Worm (Caenorhabditis elegans) whole organism, L4 larva: Measurements from ENCODE around the gene scl-8.

Experiments used
- D1046.2 ChIP-seq: fragments of 200-800 bp; sonication (Bioruptor generic); IDR thresholded peaks from 2 replicates; pipeline ENCODE4 v1.3.6; 2022; ENCODE audit warnings: missing genetic modification characterization, missing compliant biosample characterization
- F10B5.3 ChIP-seq: sonication (generic microtip); optimal IDR thresholded peaks from 2 replicates; lab custom pipeline; 2016; ENCODE audit warnings: mild to moderate bottlenecking, missing genetic modification characterization, missing compliant biosample characterization
- F26F4.8 ChIP-seq: fragments of 200-800 bp; sonication (Bioruptor generic); conservative IDR thresholded peaks from 2 replicates; pipeline ENCODE4 v1.3.6; 2022; ENCODE audit warnings: missing genetic modification characterization, missing compliant biosample characterization
- F37D6.2 ChIP-seq: sonication (generic microtip); optimal IDR thresholded peaks from 2 replicates; lab custom pipeline; 2016; ENCODE audit warnings: mild to moderate bottlenecking, missing genetic modification characterization, missing compliant biosample characterization
- F49E8.2 ChIP-seq: sonication (generic microtip); optimal IDR thresholded peaks from 2 replicates; lab custom pipeline; 2016; ENCODE audit warnings: missing compliant biosample characterization, mild to moderate bottlenecking, missing genetic modification characterization, borderline replicate concordance
- Y5F2A.4 ChIP-seq: fragments of 200-800 bp; sonication (Bioruptor generic); optimal IDR thresholded peaks from 2 replicates; lab custom pipeline; 2018; ENCODE audit warnings: mild to moderate bottlenecking, missing genetic modification characterization, missing compliant biosample characterization
- ZK337.2 ChIP-seq: fragments of 200-800 bp; sonication (Bioruptor generic); IDR thresholded peaks from 2 replicates; pipeline ENCODE4 v1.3.6; 2022; ENCODE audit warnings: missing genetic modification reagents, missing genetic modification characterization, missing compliant biosample characterization
- ZK546.5 ChIP-seq, 2 experiments: sonication (generic microtip); optimal IDR thresholded peaks; 2 replicates each; lab custom pipeline; 2017; ENCODE audit warnings: missing biosample characterization in 2 of 2, missing genetic modification characterization in 2 of 2
- aha-1 ChIP-seq: fragments of 150-350 bp; peaks from one replicate; lab custom pipeline; 2014; ENCODE audit warnings: missing biosample characterization, missing genetic modification characterization
- aly-2 ChIP-seq: sonication (generic microtip); optimal IDR thresholded peaks from 2 replicates; lab custom pipeline; 2018; ENCODE audit warnings: missing biosample characterization, missing genetic modification characterization
- arid-1 ChIP-seq: fragments of 200-800 bp; sonication (Bioruptor generic); conservative IDR thresholded peaks from 2 replicates; pipeline ENCODE4 v1.3.6; 2022; ENCODE audit warnings: missing genetic modification reagents, missing genetic modification characterization, missing compliant biosample characterization
- attf-4 ChIP-seq: sonication (generic microtip); optimal IDR thresholded peaks from 3 replicates; lab custom pipeline; 2017; ENCODE audit warnings: missing biosample characterization, missing genetic modification characterization
- ceh-32 ChIP-seq: sonication (generic microtip); optimal IDR thresholded peaks from 2 replicates; lab custom pipeline; 2016; ENCODE audit warnings: mild to moderate bottlenecking, missing genetic modification characterization, missing compliant biosample characterization; ENCODE audit not compliant: poor library complexity
- ceh-44 ChIP-seq: fragments of 200-800 bp; sonication (Bioruptor generic); IDR thresholded peaks from 2 replicates; pipeline ENCODE4 v1.3.6; 2022; ENCODE audit warnings: missing genetic modification reagents, missing genetic modification characterization, missing compliant biosample characterization
- ces-1 ChIP-seq: fragments of 150-350 bp; sonication (generic microtip); optimal IDR thresholded peaks from 4 replicates; lab custom pipeline; 2014; ENCODE audit warnings: missing biosample characterization, missing genetic modification reagents, missing genetic modification characterization
- cey-2 ChIP-seq: sonication (generic microtip); optimal IDR thresholded peaks from 3 replicates; lab custom pipeline; 2017; ENCODE audit warnings: missing genetic modification characterization, mild to moderate bottlenecking, missing compliant biosample characterization, antibody characterized with exemption, borderline replicate concordance; ENCODE audit not compliant: insufficient read depth
- dmd-6 ChIP-seq: fragments of 200-800 bp; sonication (Bioruptor generic); IDR thresholded peaks from 2 replicates; pipeline ENCODE4 v1.3.6; 2022; ENCODE audit warnings: missing genetic modification reagents, missing genetic modification characterization, missing compliant biosample characterization
- dmd-8 ChIP-seq: fragments of 200-800 bp; sonication (Bioruptor generic); IDR thresholded peaks from 2 replicates; pipeline ENCODE4 v1.3.6; 2022; ENCODE audit warnings: missing genetic modification characterization, missing compliant biosample characterization
- dmd-9 ChIP-seq: fragments of 200-800 bp; sonication (Bioruptor generic); IDR thresholded peaks from 2 replicates; pipeline ENCODE4 v1.3.6; 2022; ENCODE audit warnings: missing genetic modification reagents, missing genetic modification characterization, missing compliant biosample characterization
- dpl-1 ChIP-seq: fragments of 150-350 bp; optimal IDR thresholded peaks from 2 replicates; lab custom pipeline; 2014; ENCODE audit warnings: missing biosample characterization, missing genetic modification reagents, missing genetic modification characterization
- dve-1 ChIP-seq: sonication (generic microtip); optimal IDR thresholded peaks from 2 replicates; lab custom pipeline; 2017; ENCODE audit warnings: antibody characterized with exemption, mild to moderate bottlenecking, missing genetic modification characterization, missing compliant biosample characterization; ENCODE audit not compliant: insufficient read depth
- egl-43 ChIP-seq: fragments of 200-800 bp; sonication (Bioruptor generic); IDR thresholded peaks from 2 replicates; pipeline ENCODE4 v1.3.6; 2022; ENCODE audit warnings: missing genetic modification reagents, missing genetic modification characterization, missing compliant biosample characterization
- fkh-10 ChIP-seq: fragments of 150-350 bp; optimal IDR thresholded peaks from 2 replicates; lab custom pipeline; 2014; ENCODE audit warnings: missing biosample characterization, missing genetic modification reagents, missing genetic modification characterization
- fos-1 ChIP-seq: fragments of 150-350 bp; optimal IDR thresholded peaks from 2 replicates; lab custom pipeline; 2014; ENCODE audit warnings: missing biosample characterization, missing genetic modification characterization
- hif-1 ChIP-seq, 2 experiments: sonication (generic microtip); optimal IDR thresholded peaks; 2 replicates each; lab custom pipeline; 2016 to 2017; ENCODE audit warnings: missing compliant biosample characterization in 2 of 2, missing genetic modification characterization in 2 of 2, missing genetic modification reagents in 2 of 2, missing genotype in 2 of 2, mild to moderate bottlenecking in 1 of 2
- hlh-11 ChIP-seq: fragments of 200-800 bp; sonication (Bioruptor generic); optimal IDR thresholded peaks from 2 replicates; lab custom pipeline; 2018; ENCODE audit warnings: mild to moderate bottlenecking, missing genetic modification characterization, missing compliant biosample characterization
- hmg-1.1 ChIP-seq: fragments of 200-800 bp; sonication (Bioruptor generic); IDR thresholded peaks from 2 replicates; pipeline ENCODE4 v1.3.6; 2022; ENCODE audit warnings: missing genetic modification reagents, missing genetic modification characterization, missing compliant biosample characterization
- lin-15B ChIP-seq: fragments of 150-350 bp; sonication (generic microtip); optimal IDR thresholded peaks from 3 replicates; lab custom pipeline; 2014; ENCODE audit warnings: missing biosample characterization, missing genetic modification characterization
- lsy-2 ChIP-seq, 2 experiments: fragments of 150-350 bp in 1 of 2; sonication (generic microtip) in 1 of 2; optimal IDR thresholded peaks; 2 replicates each; lab custom pipeline; 2014 to 2017; ENCODE audit warnings: missing biosample characterization in 2 of 2, missing genetic modification characterization in 2 of 2
- madf-9 ChIP-seq: fragments of 200-800 bp; sonication (Bioruptor generic); conservative IDR thresholded peaks from 2 replicates; pipeline ENCODE4 v1.3.6; 2022; ENCODE audit warnings: missing genetic modification reagents, missing genetic modification characterization, missing compliant biosample characterization
- mdt-29 ChIP-seq: fragments of 200-800 bp; sonication (Bioruptor generic); IDR thresholded peaks from 2 replicates; pipeline ENCODE4 v1.3.6; 2022; ENCODE audit warnings: missing genetic modification reagents, missing genetic modification characterization, missing compliant biosample characterization
- mes-2 ChIP-seq: sonication (generic microtip); optimal IDR thresholded peaks from 2 replicates; lab custom pipeline; 2016; ENCODE audit warnings: missing genotype, mild to moderate bottlenecking, missing genetic modification characterization, missing compliant biosample characterization; ENCODE audit not compliant: poor library complexity, severe bottlenecking
- mxl-2 ChIP-seq: fragments of 200-800 bp; sonication (Bioruptor generic); conservative IDR thresholded peaks from 2 replicates; pipeline ENCODE4 v1.3.6; 2022; ENCODE audit warnings: missing genetic modification reagents, missing genetic modification characterization, missing compliant biosample characterization
- mxl-3 ChIP-seq: fragments of 200-800 bp; sonication (Bioruptor generic); optimal IDR thresholded peaks from 2 replicates; lab custom pipeline; 2018; ENCODE audit warnings: mild to moderate bottlenecking, missing genetic modification characterization, missing compliant biosample characterization
- nhr-10 ChIP-seq: fragments of 150-350 bp; optimal IDR thresholded peaks from 2 replicates; lab custom pipeline; 2014; ENCODE audit warnings: missing biosample characterization, missing genetic modification characterization
- nhr-11 ChIP-seq: fragments of 150-350 bp; optimal IDR thresholded peaks from 2 replicates; lab custom pipeline; 2014; ENCODE audit warnings: missing biosample characterization, missing genetic modification characterization
- nhr-111 ChIP-seq: fragments of 200-800 bp; sonication (Bioruptor generic); optimal IDR thresholded peaks from 2 replicates; lab custom pipeline; 2018; ENCODE audit warnings: mild to moderate bottlenecking, missing genetic modification characterization, missing compliant biosample characterization
- nhr-76 ChIP-seq: fragments of 150-350 bp; optimal IDR thresholded peaks from 2 replicates; lab custom pipeline; 2014; ENCODE audit warnings: missing biosample characterization, missing genetic modification characterization
- nhr-77 ChIP-seq: fragments of 150-350 bp; optimal IDR thresholded peaks from 2 replicates; lab custom pipeline; 2014; ENCODE audit warnings: missing biosample characterization, missing genetic modification characterization
- pha-4 ChIP-seq, 2 experiments: fragments of 150-350 bp in 1 of 2; fragments of 200-800 bp in 1 of 2; sonication (Bioruptor generic) in 1 of 2; IDR thresholded peaks in 1 of 2; optimal IDR thresholded peaks in 1 of 2; 2 replicates each; pipeline versions ENCODE4 v1.3.6 to Lab custom; 2014 to 2022; ENCODE audit warnings: missing genetic modification characterization in 2 of 2, missing genetic modification reagents in 2 of 2, missing biosample characterization in 1 of 2, missing compliant biosample characterization in 1 of 2
- php-3 ChIP-seq: fragments of 200-800 bp; sonication (Bioruptor generic); IDR thresholded peaks from 2 replicates; pipeline ENCODE4 v1.3.6; 2022; ENCODE audit warnings: missing genetic modification reagents, missing genetic modification characterization, missing compliant biosample characterization
- saeg-2 ChIP-seq: fragments of 200-800 bp; sonication (Bioruptor generic); IDR thresholded peaks from 2 replicates; pipeline ENCODE4 v1.3.6; 2022; ENCODE audit warnings: missing genetic modification reagents, missing genetic modification characterization, missing compliant biosample characterization
- set-16 ChIP-seq: fragments of 200-800 bp; sonication (Bioruptor generic); IDR thresholded peaks from 2 replicates; pipeline ENCODE4 v1.3.6; 2022; ENCODE audit warnings: missing genetic modification reagents, missing genetic modification characterization, missing compliant biosample characterization
- skn-1 ChIP-seq: fragments of 150-350 bp; optimal IDR thresholded peaks from 2 replicates; lab custom pipeline; 2014; ENCODE audit warnings: missing biosample characterization, missing genetic modification characterization
- spr-3 ChIP-seq: fragments of 200-800 bp; sonication (Bioruptor generic); optimal IDR thresholded peaks from 2 replicates; lab custom pipeline; 2018; ENCODE audit warnings: mild to moderate bottlenecking, missing genetic modification characterization, missing compliant biosample characterization
- tag-97 ChIP-seq: fragments of 200-800 bp; sonication (Bioruptor generic); IDR thresholded peaks from 2 replicates; pipeline ENCODE4 v1.3.6; 2022; ENCODE audit warnings: missing genetic modification characterization, missing compliant biosample characterization
- tra-1 ChIP-seq: fragments of 200-800 bp; sonication (Bioruptor generic); IDR thresholded peaks from 2 replicates; pipeline ENCODE4 v1.3.6; 2022; ENCODE audit warnings: missing genetic modification reagents, missing genetic modification characterization, missing compliant biosample characterization
- zag-1 ChIP-seq: fragments of 150-350 bp; optimal IDR thresholded peaks from 2 replicates; lab custom pipeline; 2014; ENCODE audit warnings: missing biosample characterization, missing genetic modification characterization
- zfp-2 ChIP-seq: sonication (generic microtip); optimal IDR thresholded peaks from 2 replicates; lab custom pipeline; 2016; ENCODE audit warnings: mild to moderate bottlenecking, missing genetic modification characterization, missing compliant biosample characterization
- zip-2 ChIP-seq: fragments of 150-350 bp; optimal IDR thresholded peaks from 2 replicates; lab custom pipeline; 2014; ENCODE audit warnings: missing biosample characterization, missing genetic modification characterization
- ztf-11 ChIP-seq: fragments of 150-350 bp; optimal IDR thresholded peaks from 2 replicates; lab custom pipeline; 2014; ENCODE audit warnings: missing biosample characterization, missing genetic modification characterization
- ztf-7 ChIP-seq: fragments of 150-350 bp; optimal IDR thresholded peaks from 2 replicates; lab custom pipeline; 2014; ENCODE audit warnings: missing biosample characterization, missing genetic modification characterization

The scl-8 gene

DNA sequence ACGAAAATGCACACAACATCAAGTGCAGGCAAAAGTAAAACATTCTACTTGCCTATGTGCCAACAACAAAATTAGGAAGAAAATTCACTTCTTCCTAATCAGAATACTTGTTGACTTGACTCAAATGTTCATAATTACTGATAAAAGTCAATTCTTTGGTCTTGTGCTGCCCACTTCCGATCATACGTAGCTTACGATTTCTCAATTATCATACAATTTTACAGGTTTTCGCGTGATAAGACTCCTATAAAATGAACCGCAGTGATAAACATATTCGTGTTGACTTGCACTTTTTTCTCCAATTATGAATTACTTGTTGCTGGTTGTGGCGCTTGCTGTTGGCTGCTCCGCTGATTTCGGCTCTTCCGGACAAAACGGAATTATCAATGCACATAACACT is 14.1 kb upstream of the scl-8 start, which contains the start of gene scl-2:
scl-2 (plus strand) TSS at position 293 of the 400 bp plus-strand sequence.
- no peak for TF ChIP-seq egl-43
- TF ChIP-seq ZK546.5 (tag; optimal IDR thresholded peaks at IDR 0.05; lab: Kevin White, UChicago): no peak
- no peak for TF ChIP-seq ceh-44 (GFP tag; lab: Robert Waterston, UW)
- no peak for TF ChIP-seq F49E8.2 (tag; lab: Kevin White, UChicago)
- no peak for TF ChIP-seq attf-4
- TF ChIP-seq tag-97: no peak
- no peak for TF ChIP-seq lsy-2 (tag; optimal IDR thresholded peaks at IDR 0.05; lab: Kevin White, UChicago)
- TF ChIP-seq zag-1 (tag; lab: Kevin White, UChicago): no peak
- peak; percentile 20 for TF ChIP-seq mes-2 (tag; lab: Kevin White, UChicago)
- TF ChIP-seq set-16: no peak
- no peak for TF ChIP-seq F37D6.2 (tag; lab: Kevin White, UChicago)
- no peak for TF ChIP-seq dmd-9
- no peak for TF ChIP-seq zfp-2 (tag; lab: Kevin White, UChicago)
- TF ChIP-seq hif-1 (tag; optimal IDR thresholded peaks at IDR 0.05; lab: Kevin White, UChicago): no peak
- TF ChIP-seq ztf-7: no peak
- no peak for TF ChIP-seq Y5F2A.4
- TF ChIP-seq dmd-8 (GFP tag; lab: Robert Waterston, UW): no peak
- peak; percentile 63 for TF ChIP-seq aha-1 (tag; lab: Kevin White, UChicago)
- no peak for TF ChIP-seq ztf-11 (tag; lab: Kevin White, UChicago)
- no peak for TF ChIP-seq cey-2 (tag; lab: Kevin White, UChicago)
- no peak for TF ChIP-seq nhr-111 (GFP tag; lab: Kevin White, UChicago)
- TF ChIP-seq ceh-32 (tag; lab: Kevin White, UChicago): no peak
- no peak for TF ChIP-seq arid-1 (GFP tag; lab: Robert Waterston, UW)
- no peak for TF ChIP-seq D1046.2 (GFP tag; lab: Robert Waterston, UW)
- TF ChIP-seq aly-2: no peak
- no peak for TF ChIP-seq F10B5.3 (tag; lab: Kevin White, UChicago)
- no peak for TF ChIP-seq fos-1 (tag; lab: Kevin White, UChicago)
- no peak for TF ChIP-seq fkh-10 (GFP tag; lab: Kevin White, UChicago)
- TF ChIP-seq mxl-3 (GFP tag; lab: Kevin White, UChicago): no peak
- no peak for TF ChIP-seq nhr-11
- TF ChIP-seq lin-15B: no peak
- no peak for TF ChIP-seq dpl-1
- TF ChIP-seq hlh-11 (tag; lab: Kevin White, UChicago): peak; percentile 87
- TF ChIP-seq madf-9: no peak
- TF ChIP-seq php-3 (GFP tag; lab: Robert Waterston, UW): peak; percentile 87
- peak; percentile 92 for TF ChIP-seq dmd-6 (GFP tag; lab: Robert Waterston, UW)
- TF ChIP-seq saeg-2 (GFP tag; lab: Robert Waterston, UW): no peak
- no peak for TF ChIP-seq hmg-1.1 (GFP tag; lab: Robert Waterston, UW)
- TF ChIP-seq mdt-29 (GFP tag; lab: Robert Waterston, UW): no peak
- TF ChIP-seq nhr-10 (tag; lab: Kevin White, UChicago): no peak
- TF ChIP-seq nhr-77 (tag; lab: Kevin White, UChicago): peak; percentile 95
- TF ChIP-seq zip-2: no peak
- TF ChIP-seq ces-1 (GFP tag; lab: Kevin White, UChicago): no peak
- TF ChIP-seq spr-3: no peak
- TF ChIP-seq F26F4.8: no peak
- no peak for TF ChIP-seq mxl-2 (GFP tag; lab: Robert Waterston, UW)
- TF ChIP-seq ZK337.2 (GFP tag; lab: Robert Waterston, UW): no peak
- TF ChIP-seq tra-1 (GFP tag; lab: Robert Waterston, UW): no peak
- TF ChIP-seq skn-1 (tag; lab: Kevin White, UChicago): no peak
- peak; percentile 88 for TF ChIP-seq dve-1 (tag; lab: Kevin White, UChicago)
- TF ChIP-seq pha-4 (GFP tag; IDR thresholded peaks at IDR 0.05; lab: Robert Waterston, UW): no peak
- no peak for TF ChIP-seq pha-4 (tag; optimal IDR thresholded peaks at IDR 0.05; lab: Kevin White, UChicago)
- TF ChIP-seq nhr-76 (tag; lab: Kevin White, UChicago): no peak
